Fruit fly (Drosophila melanogaster): Measurements from ENCODE around the gene yellow-c.

yellow-c gene

dm6 chr2L:15001847-15002246, 33.3 kb upstream of the yellow-c start:
- TF ChIP-seq CG7839 (tag; optimal IDR thresholded peaks at IDR 0.05) (peak; percentile 12), Rfx (GFP tag; IDR thresholded peaks at IDR 0.05) (0 out of 2 replicates have a peak, but pooled peaks have one; percentile 25), CG14667 (GFP tag; IDR thresholded peaks at IDR 0.05) (no peak), CG18619 (GFP tag; optimal IDR thresholded peaks at IDR 0.05) (no peak), Hr39 (optimal IDR thresholded peaks at IDR 0.05) (no peak), cato (GFP tag; optimal IDR thresholded peaks at IDR 0.05; ENCODE audit: borderline replicate concordance) (no peak), Hr51 (GFP tag; optimal IDR thresholded peaks at IDR 0.05) (peak in 1 of 2 experiments; percentile 45), CG15269 (tag; optimal IDR thresholded peaks at IDR 0.05) (peak; percentile 33), row (GFP tag; IDR thresholded peaks at IDR 0.05) (0 out of 3 replicates have a peak, but pooled peaks have one; percentile 15), CG11695 (GFP tag; IDR thresholded peaks at IDR 0.05) (peak; percentile 74), hth (optimal IDR thresholded peaks at IDR 0.05) (no peak), CG13296 (GFP tag; optimal IDR thresholded peaks at IDR 0.05) (no peak), CG12659 (GFP tag; optimal IDR thresholded peaks at IDR 0.05) (peak; percentile 3), CG9215 (GFP tag; IDR thresholded peaks at IDR 0.05) (no peak), pros (GFP tag; optimal IDR thresholded peaks at IDR 0.05) (no peak), gem (tag; optimal IDR thresholded peaks at IDR 0.05) (peak; percentile 20), lmd (GFP tag; IDR thresholded peaks at IDR 0.05) (peak; percentile 7; the same call in 1 of the 2 replicates), Med (GFP tag) (peak; percentile 51), ind (GFP tag; optimal IDR thresholded peaks at IDR 0.05) (peak; percentile 12), Ptx1 (GFP tag; IDR thresholded peaks at IDR 0.05) (peak; percentile 28; the same call in 1 of the 2 replicates), CG18011 (GFP tag; optimal IDR thresholded peaks at IDR 0.05) (no peak), so (GFP tag; IDR thresholded peaks at IDR 0.05) (no peak), pan (optimal IDR thresholded peaks at IDR 0.05) (no peak), pan (GFP tag; optimal IDR thresholded peaks at IDR 0.05 in 1 of 2, IDR thresholded peaks at IDR 0.05 in 1 of 2) (peak in 1 of 2 experiments; percentile 53), CG2678 (tag; optimal IDR thresholded peaks at IDR 0.05) (peak; percentile 37), slbo (GFP tag; IDR thresholded peaks at IDR 0.05) (peak; percentile 28; the same call in 1 of the 2 replicates), Sox102F (GFP tag; optimal IDR thresholded peaks at IDR 0.05) (peak; percentile 8)

- no peak for TF ChIP-seq CG4854 (GFP tag; optimal IDR thresholded peaks at IDR 0.05)
- peak; percentile 4 for TF ChIP-seq CG2116 (GFP tag; optimal IDR thresholded peaks at IDR 0.05)
- TF ChIP-seq trem (tag; optimal IDR thresholded peaks at IDR 0.05) = peak; percentile 2
- peak; percentile 71 for TF ChIP-seq Med (GFP tag)
- TF ChIP-seq chinmo (GFP tag; IDR thresholded peaks at IDR 0.05; ENCODE audit: partially characterized antibody) = peak; percentile 70; the same call in 1 of the 4 replicates
- no peak for TF ChIP-seq kay (GFP tag; optimal IDR thresholded peaks at IDR 0.05)
- TF ChIP-seq Oaz (GFP tag; IDR thresholded peaks at IDR 0.05) = no peak
- TF ChIP-seq YL-1 (GFP tag; optimal IDR thresholded peaks at IDR 0.05) = peak; percentile 4
- peak; percentile 20 for TF ChIP-seq CG15514 (GFP tag; optimal IDR thresholded peaks at IDR 0.05)
- TF ChIP-seq NC2β (GFP tag; optimal IDR thresholded peaks at IDR 0.05) = peak; percentile 15
- TF ChIP-seq CG13287 (GFP tag; IDR thresholded peaks at IDR 0.05; ENCODE audit: partially characterized antibody) = peak; percentile 41; the same call in 1 of the 2 replicates
- 0 out of 3 replicates have a peak, but pooled peaks have one; percentile 46 for TF ChIP-seq CG34224 (GFP tag; IDR thresholded peaks at IDR 0.05; ENCODE audit: partially characterized antibody)
- peak; percentile 80 for TF ChIP-seq CG9797 (GFP tag; optimal IDR thresholded peaks at IDR 0.05)
- TF ChIP-seq D (optimal IDR thresholded peaks at IDR 0.05) = no peak
- TF ChIP-seq D (GFP tag; optimal IDR thresholded peaks at IDR 0.05) = no peak
- peak; percentile 56 for TF ChIP-seq CG1603 (tag; optimal IDR thresholded peaks at IDR 0.05)
- peak; percentile 16 for TF ChIP-seq HmgZ (tag; optimal IDR thresholded peaks at IDR 0.05)
- peak; percentile 97 for TF ChIP-seq E2f2 (GFP tag; IDR thresholded peaks at IDR 0.05)
- TF ChIP-seq BEAF-32 (GFP tag; optimal IDR thresholded peaks at IDR 0.05) = peak; percentile 22
- TF ChIP-seq CG14710 (tag; optimal IDR thresholded peaks at IDR 0.05) = peak; percentile 22
- TF ChIP-seq pzg (GFP tag; optimal IDR thresholded peaks at IDR 0.05) = peak; percentile 75
- TF ChIP-seq Sin3A (optimal IDR thresholded peaks at IDR 0.05) = peak; percentile 46
- TF ChIP-seq crp (GFP tag; optimal IDR thresholded peaks at IDR 0.05) = peak; percentile 53 to 95
- TF ChIP-seq Ssrp (tag; optimal IDR thresholded peaks at IDR 0.05) = no peak
- TF ChIP-seq CG33213 (GFP tag; optimal IDR thresholded peaks at IDR 0.05) = peak; percentile 16
Observed at dm6 chr2L:15005505-15005904, 29.7 kb upstream of the yellow-c start, which contains the start of gene DCTN5-p25. TSS of gene DCTN5-p25 (plus strand) at chr2L:15005733.

Measured in whole organism, embryonic.